Fruit fly (Drosophila melanogaster) whole organism, pupa: Measurements from ENCODE around the gene TotX.

Source experiments
- CG12605 ChIP-seq: fragments of 200-800 bp; sonication (Bioruptor generic); IDR thresholded peaks from 2 replicates; pipeline ENCODE4 v1.3.6; 2022; ENCODE audit warnings: missing biosample characterization, missing genetic modification characterization
- fd96Ca ChIP-seq: fragments of 200-800 bp; sonication (Bioruptor generic); IDR thresholded peaks from 3 replicates; pipeline ENCODE4 v1.3.6; 2022; ENCODE audit warnings: missing biosample characterization, missing genetic modification characterization

DNA sequence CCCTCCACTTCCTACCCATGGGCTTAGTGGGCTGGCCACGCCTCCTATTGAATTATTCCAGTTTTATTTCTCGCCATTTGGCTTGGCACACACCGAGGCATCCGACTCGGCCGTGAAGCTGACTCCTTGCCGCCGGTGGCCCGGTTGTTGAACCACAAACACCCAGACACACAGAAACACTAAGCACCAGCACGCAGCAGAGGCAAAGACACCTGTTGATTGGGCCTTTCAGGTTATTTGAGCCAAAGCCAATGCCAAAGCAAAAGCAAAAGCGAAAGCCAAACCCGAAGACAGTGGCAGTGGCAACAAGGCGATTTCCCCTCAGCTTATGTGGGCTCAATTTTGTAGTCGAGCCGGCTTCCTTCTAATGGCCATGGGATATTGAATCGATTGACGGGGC is 41.5 kb upstream of the TotX start:
- TF ChIP-seq CG12605 = no peak
- no peak for TF ChIP-seq fd96Ca (GFP tag; lab: Robert Waterston, UW)
